Worm (Caenorhabditis elegans) whole organism, L1 larva: ENCODE data around the gene acs-18.

Experiments used
- aly-2 ChIP-seq: fragments of 150-350 bp; optimal IDR thresholded peaks from 2 replicates; lab custom pipeline; 2014; ENCODE audit warnings: missing biosample characterization, missing genetic modification characterization
- ama-1 ChIP-seq: fragments of 150-350 bp; optimal IDR thresholded peaks from 2 replicates; lab custom pipeline; 2014
- elt-2 ChIP-seq: sonication (generic microtip); optimal IDR thresholded peaks from 2 replicates; lab custom pipeline; 2016; ENCODE audit warnings: missing genetic modification characterization, mild to moderate bottlenecking, inconsistent platforms, missing compliant biosample characterization, missing genetic modification reagents
- lin-13 ChIP-seq: fragments of 150-350 bp; optimal IDR thresholded peaks from 2 replicates; lab custom pipeline; 2014; ENCODE audit warnings: missing biosample characterization, missing genetic modification reagents, missing genetic modification characterization
- mab-9 ChIP-seq: fragments of 200-800 bp; sonication (Bioruptor generic); IDR thresholded peaks from 2 replicates; pipeline ENCODE4 v1.3.6; 2022; ENCODE audit warnings: missing genetic modification reagents, missing genetic modification characterization, missing compliant biosample characterization
- nhr-12 ChIP-seq: sonication (generic microtip); optimal IDR thresholded peaks from 2 replicates; lab custom pipeline; 2017; ENCODE audit warnings: missing biosample characterization, missing genetic modification characterization
- nhr-90 ChIP-seq: sonication (generic microtip); optimal IDR thresholded peaks from 2 replicates; lab custom pipeline; 2016; ENCODE audit warnings: mild to moderate bottlenecking, missing genetic modification characterization, missing compliant biosample characterization; ENCODE audit not compliant: poor library complexity
- pqm-1 ChIP-seq: sonication (generic microtip); optimal IDR thresholded peaks from 3 replicates; lab custom pipeline; 2017; ENCODE audit warnings: missing biosample characterization, missing genetic modification characterization
- snpc-4 ChIP-seq: fragments of 150-350 bp; optimal IDR thresholded peaks from 2 replicates; lab custom pipeline; 2014; ENCODE audit warnings: missing biosample characterization, missing genetic modification characterization
- unc-130 ChIP-seq: fragments of 150-350 bp; optimal IDR thresholded peaks from 2 replicates; lab custom pipeline; 2017; ENCODE audit warnings: missing biosample characterization, missing genetic modification characterization, inconsistent platforms

DNA sequence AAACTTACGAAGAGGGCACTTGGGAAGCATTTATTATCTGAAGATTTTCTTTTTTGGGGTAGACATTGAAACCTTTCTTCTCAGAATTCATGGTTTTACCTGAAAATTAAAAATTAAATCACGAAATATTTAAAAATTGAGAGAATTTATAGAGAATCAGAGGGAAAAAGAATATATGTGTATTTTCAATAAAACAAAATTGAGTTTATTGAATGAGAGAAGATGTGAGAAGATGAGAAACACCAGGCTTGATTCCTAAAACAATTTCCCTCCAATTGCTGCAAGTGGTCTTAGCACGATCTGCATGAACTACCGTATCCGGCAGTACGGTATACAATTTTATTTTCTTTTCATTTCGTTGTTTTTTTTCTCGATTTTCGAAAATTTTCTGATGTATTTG is 43.6 kb upstream of the acs-18 start, which contains the start of gene R11A8.1:
- TF ChIP-seq mab-9 (GFP tag; lab: Robert Waterston, UW) (no peak), unc-130 (no peak), snpc-4 (no peak), lin-13 (GFP tag; lab: Kevin White, UChicago) (no peak), nhr-90 (tag; lab: Kevin White, UChicago) (no peak), elt-2 (tag; lab: Kevin White, UChicago) (no peak), aly-2 (no peak), nhr-12 (tag; lab: Kevin White, UChicago) (no peak), ama-1 (lab: Kevin White, UChicago) (no peak), pqm-1 (tag; lab: Kevin White, UChicago) (no peak)
